Fruit fly (Drosophila melanogaster) whole organism, wandering third instar larva: Measurements from ENCODE around the gene CG1896.

Source experiments
- Abd-B ChIP-seq: fragments of >200 bp; optimal IDR thresholded peaks from 2 replicates; lab custom pipeline; 2017; ENCODE audit warnings: missing biosample characterization, missing genetic modification characterization
- CG32264 ChIP-seq: fragments of 200-800 bp; sonication (Bioruptor generic); optimal IDR thresholded peaks from 2 replicates; lab custom pipeline; 2016; ENCODE audit warnings: missing biosample characterization, missing genetic modification characterization
- CG9705 ChIP-seq: fragments of 200-800 bp; sonication (Bioruptor generic); optimal IDR thresholded peaks from 2 replicates; lab custom pipeline; 2018; ENCODE audit warnings: missing biosample characterization, mild to moderate bottlenecking, missing genetic modification characterization
- CrebA ChIP-seq: fragments of 200-800 bp; sonication (Bioruptor generic); optimal IDR thresholded peaks from 2 replicates; lab custom pipeline; 2016; ENCODE audit warnings: missing biosample characterization, mild to moderate bottlenecking, missing genetic modification characterization, borderline replicate concordance
- Dfd ChIP-seq: fragments of >200 bp; optimal IDR thresholded peaks from 2 replicates; lab custom pipeline; 2017; ENCODE audit warnings: missing biosample characterization, missing genetic modification characterization
- Dif ChIP-seq: fragments of 200-275, 200-300 bp; sonication (Bioruptor generic); optimal IDR thresholded peaks from 2 replicates; lab custom pipeline; 2018; ENCODE audit warnings: missing biosample characterization, missing genetic modification characterization; ENCODE audit not compliant: partially characterized antibody
- GATAd ChIP-seq: sonication (Bioruptor generic); optimal IDR thresholded peaks from 2 replicates; lab custom pipeline; 2016; ENCODE audit warnings: missing biosample characterization, missing genetic modification characterization
- HLH106 ChIP-seq: fragments of 200-800 bp; optimal IDR thresholded peaks from 3 replicates; lab custom pipeline; 2019; ENCODE audit warnings: missing biosample characterization, mild to moderate bottlenecking, missing genetic modification characterization, moderate library complexity
- Hr78 ChIP-seq: fragments of >200 bp; optimal IDR thresholded peaks from 2 replicates; lab custom pipeline; 2017; ENCODE audit warnings: missing biosample characterization, missing genetic modification characterization
- Hr83 ChIP-seq: fragments of 200-300 bp; sonication (Bioruptor generic); optimal IDR thresholded peaks from 2 replicates; lab custom pipeline; 2016; ENCODE audit warnings: missing biosample characterization, mild to moderate bottlenecking, missing genetic modification characterization, moderate library complexity; ENCODE audit not compliant: poor library complexity, severe bottlenecking
- Jra ChIP-seq: sonication (Bioruptor generic); optimal IDR thresholded peaks from 2 replicates; lab custom pipeline; 2016; ENCODE audit warnings: missing biosample characterization, missing genetic modification characterization
- Mio ChIP-seq: sonication (Bioruptor generic); optimal IDR thresholded peaks from 2 replicates; lab custom pipeline; 2016; ENCODE audit warnings: missing biosample characterization, missing genetic modification characterization
- OdsH ChIP-seq: fragments of 200-800 bp; sonication (Bioruptor generic); optimal IDR thresholded peaks from 2 replicates; lab custom pipeline; 2016; ENCODE audit warnings: missing biosample characterization, mild to moderate bottlenecking, missing genetic modification characterization
- Rel ChIP-seq, 2 experiments: fragments of 200-800 bp; sonication (Bioruptor generic) in 1 of 2; optimal IDR thresholded peaks; 2 replicates in 1 of 2; 3 replicates in 1 of 2; lab custom pipeline; 2016 to 2019; ENCODE audit warnings: mild to moderate bottlenecking in 2 of 2, missing biosample characterization in 2 of 2, missing genetic modification characterization in 2 of 2, moderate library complexity in 1 of 2
- Sp1 ChIP-seq: fragments of 200-800 bp; sonication (Bioruptor generic); optimal IDR thresholded peaks from 3 replicates; lab custom pipeline; 2019; ENCODE audit warnings: missing biosample characterization, mild to moderate bottlenecking, missing genetic modification characterization, moderate library complexity
- Vsx2 ChIP-seq: fragments of 200-300, 225-300 bp; sonication (Bioruptor generic); optimal IDR thresholded peaks from 2 replicates; lab custom pipeline; 2018; ENCODE audit warnings: missing biosample characterization, missing genetic modification characterization; ENCODE audit not compliant: partially characterized antibody
- brk ChIP-seq: fragments of 200-800 bp; sonication (Bioruptor generic); optimal IDR thresholded peaks from 2 replicates; lab custom pipeline; 2016; ENCODE audit warnings: missing biosample characterization, mild to moderate bottlenecking, missing genetic modification characterization
- dl ChIP-seq, 2 experiments: fragments of 175-275, 200-275 bp in 1 of 2; fragments of 200-275 bp in 1 of 2; sonication (Bioruptor generic); optimal IDR thresholded peaks; lab custom pipeline; 2018; ENCODE audit warnings: mild to moderate bottlenecking in 2 of 2, missing biosample characterization in 2 of 2, missing genetic modification characterization in 2 of 2, moderate library complexity in 2 of 2; ENCODE audit not compliant: partially characterized antibody in 2 of 2, insufficient read depth in 1 of 2
- dmrt93B ChIP-seq: fragments of 200-800 bp; sonication (Bioruptor generic); optimal IDR thresholded peaks from 2 replicates; lab custom pipeline; 2018; ENCODE audit warnings: missing biosample characterization, mild to moderate bottlenecking, missing genetic modification characterization
- dsf ChIP-seq: sonication (Bioruptor generic); optimal IDR thresholded peaks from 2 replicates; lab custom pipeline; 2016; ENCODE audit warnings: missing biosample characterization, missing genetic modification characterization, borderline replicate concordance
- ey ChIP-seq: fragments of 200-800 bp; sonication (Bioruptor generic); optimal IDR thresholded peaks from 2 replicates; lab custom pipeline; 2016; ENCODE audit warnings: missing biosample characterization, missing genetic modification characterization
- foxo ChIP-seq, 2 experiments: fragments of 200-800 bp; sonication (Bioruptor generic); optimal IDR thresholded peaks; 2 replicates in 1 of 2; 3 replicates in 1 of 2; lab custom pipeline; 2016 to 2017; ENCODE audit warnings: missing biosample characterization in 2 of 2, missing genetic modification characterization in 2 of 2
- fru ChIP-seq: fragments of 200-800 bp; sonication (Bioruptor generic); optimal IDR thresholded peaks from 3 replicates; lab custom pipeline; 2016; ENCODE audit warnings: missing biosample characterization, mild to moderate bottlenecking, missing genetic modification characterization
- h ChIP-seq: fragments of 200-800 bp; sonication (Bioruptor generic); optimal IDR thresholded peaks from 3 replicates; lab custom pipeline; 2016; ENCODE audit warnings: missing biosample characterization, mild to moderate bottlenecking, missing genetic modification characterization
- jim ChIP-seq: fragments of 175-275, 200-325 bp; sonication (Bioruptor generic); optimal IDR thresholded peaks from 2 replicates; lab custom pipeline; 2016; ENCODE audit warnings: missing biosample characterization, mild to moderate bottlenecking, missing genetic modification characterization
- lola ChIP-seq: fragments of >200 bp; optimal IDR thresholded peaks from 2 replicates; lab custom pipeline; 2017; ENCODE audit warnings: missing biosample characterization, missing genetic modification characterization
- pan ChIP-seq: fragments of >200 bp; optimal IDR thresholded peaks from 2 replicates; lab custom pipeline; 2017
- psq ChIP-seq: fragments of 200-800 bp; sonication (Bioruptor generic); optimal IDR thresholded peaks from 3 replicates; lab custom pipeline; 2017; ENCODE audit warnings: missing biosample characterization, mild to moderate bottlenecking, missing genetic modification characterization, moderate library complexity
- rgr ChIP-seq: fragments of 200-800 bp; sonication (Bioruptor generic); optimal IDR thresholded peaks from 3 replicates; lab custom pipeline; 2016; ENCODE audit warnings: missing biosample characterization, mild to moderate bottlenecking, missing genetic modification characterization
- sage ChIP-seq: fragments of 200-800 bp; sonication (Bioruptor generic); optimal IDR thresholded peaks from 2 replicates; lab custom pipeline; 2016; ENCODE audit warnings: missing biosample characterization, mild to moderate bottlenecking, missing genetic modification characterization
- tai ChIP-seq: sonication (Bioruptor generic); optimal IDR thresholded peaks from 2 replicates; lab custom pipeline; 2016; ENCODE audit warnings: missing biosample characterization, missing genetic modification characterization

Gene CG1896

DNA sequence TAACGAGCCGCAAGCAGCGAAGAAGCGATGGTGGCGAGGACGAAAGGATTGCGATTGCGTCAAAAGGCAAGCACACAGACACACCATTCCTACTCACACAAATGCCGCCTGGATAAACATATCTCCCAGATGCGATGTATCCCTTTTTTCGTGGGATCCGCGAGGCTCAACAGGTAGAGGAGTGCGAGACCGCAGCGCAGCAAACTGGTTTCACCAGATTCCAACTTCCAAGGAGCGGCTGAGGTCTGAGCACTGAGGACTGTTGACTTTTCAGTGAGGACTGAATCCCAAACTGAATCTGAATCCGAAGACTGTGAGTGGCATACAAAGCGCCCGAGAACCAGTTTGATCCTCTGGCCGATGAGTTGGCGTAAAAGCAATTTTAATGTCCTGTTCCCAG, 42.1 kb upstream of the CG1896 start:
- TF ChIP-seq Jra (GFP tag; lab: Kevin White, UChicago) (no peak), h (peak; percentile 14), Sp1 (GFP tag; lab: Kevin White, UChicago) (peak; percentile 49), foxo (GFP tag; optimal IDR thresholded peaks at IDR 0.05; lab: Kevin White, UChicago) (peak in 1 of 2 experiments; percentile 2), brk (GFP tag; lab: Kevin White, UChicago) (peak; percentile 30), Vsx2 (GFP tag; lab: Kevin White, UChicago) (peak; percentile 47), Rel (GFP tag; optimal IDR thresholded peaks at IDR 0.05; lab: Kevin White, UChicago) (no peak), Rel (tag; optimal IDR thresholded peaks at IDR 0.05; lab: Kevin White, UChicago) (peak; percentile 39), HLH106 (tag; lab: Kevin White, UChicago) (peak; percentile 12), CG9705 (GFP tag; lab: Kevin White, UChicago) (peak; percentile 16), Dif (GFP tag; lab: Kevin White, UChicago) (peak; percentile 27), jim (GFP tag; lab: Kevin White, UChicago) (no peak), psq (peak; percentile 29), fru (GFP tag; lab: Kevin White, UChicago) (peak; percentile 66), Hr83 (GFP tag; lab: Kevin White, UChicago) (peak; percentile 27), dl (GFP tag; optimal IDR thresholded peaks at IDR 0.05; lab: Kevin White, UChicago; ENCODE audit: insufficient read depth in 1 of 2, partially characterized antibody in 2 of 2) (no peak)

DNA sequence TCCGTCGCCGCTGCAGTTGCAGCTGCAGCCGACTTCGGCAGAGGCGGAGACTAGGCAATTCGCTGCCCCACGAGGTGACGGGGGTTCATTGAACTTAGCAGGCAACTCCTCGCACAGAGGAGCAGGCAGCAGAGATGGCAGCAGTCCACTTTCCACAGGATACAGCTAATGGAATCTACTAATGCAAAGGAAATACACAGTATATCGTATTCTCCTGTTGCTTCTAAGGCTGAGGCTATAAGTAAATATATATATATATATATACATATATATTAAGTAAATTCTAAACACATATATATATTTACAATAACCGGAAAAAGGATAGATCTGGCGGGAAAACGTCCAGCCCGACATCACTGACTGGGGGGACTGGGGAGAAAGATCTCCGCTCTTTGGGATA, 40.7 kb upstream of the CG1896 start:
- TF ChIP-seq lola (GFP tag; lab: Kevin White, UChicago): no peak
- TF ChIP-seq GATAd: no peak
- TF ChIP-seq CG32264: no peak
- no peak for TF ChIP-seq fru (GFP tag; lab: Kevin White, UChicago)
- no peak for TF ChIP-seq brk (GFP tag; lab: Kevin White, UChicago)
- no peak for TF ChIP-seq dsf (GFP tag; lab: Kevin White, UChicago)
- no peak for TF ChIP-seq CG9705 (GFP tag; lab: Kevin White, UChicago)
- TF ChIP-seq Dfd: no peak
- TF ChIP-seq CrebA (GFP tag; lab: Kevin White, UChicago): no peak
- TF ChIP-seq h: no peak
- TF ChIP-seq, all 38 proteins: peak for 0

DNA sequence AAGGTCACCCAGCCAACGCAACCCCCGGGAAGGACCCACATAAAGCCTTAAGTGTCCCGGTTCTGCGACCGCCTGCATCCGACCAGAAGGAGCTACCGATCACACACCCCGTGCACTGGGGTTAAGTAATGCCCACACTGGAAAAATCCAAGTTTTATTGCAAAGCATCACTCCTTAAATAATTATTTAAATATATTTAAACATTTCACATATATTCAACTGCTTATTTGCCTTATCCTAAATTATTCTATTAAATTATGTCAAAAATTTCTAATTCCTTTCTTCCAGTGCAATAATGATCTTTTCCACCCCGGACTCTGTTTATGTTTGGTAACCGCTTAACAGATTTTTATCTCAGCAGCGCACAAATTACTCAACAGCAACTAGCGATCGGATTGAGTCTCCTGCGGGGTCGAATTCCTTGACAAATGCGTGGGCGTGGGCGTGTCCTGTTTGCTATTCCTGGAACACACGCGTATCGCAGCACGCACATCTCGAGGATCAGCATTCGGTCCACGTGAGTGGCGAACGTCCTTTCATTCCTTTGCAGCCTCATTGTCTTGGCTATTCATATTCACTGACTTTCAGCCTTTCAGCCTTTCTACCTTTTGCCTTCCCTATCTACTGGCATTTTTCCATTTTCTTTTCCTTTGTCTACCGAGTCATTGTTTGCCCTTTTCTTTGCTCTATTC, 39.4 kb upstream of the CG1896 start:
- no peak for TF ChIP-seq Hr78 (GFP tag; lab: Kevin White, UChicago)

DNA sequence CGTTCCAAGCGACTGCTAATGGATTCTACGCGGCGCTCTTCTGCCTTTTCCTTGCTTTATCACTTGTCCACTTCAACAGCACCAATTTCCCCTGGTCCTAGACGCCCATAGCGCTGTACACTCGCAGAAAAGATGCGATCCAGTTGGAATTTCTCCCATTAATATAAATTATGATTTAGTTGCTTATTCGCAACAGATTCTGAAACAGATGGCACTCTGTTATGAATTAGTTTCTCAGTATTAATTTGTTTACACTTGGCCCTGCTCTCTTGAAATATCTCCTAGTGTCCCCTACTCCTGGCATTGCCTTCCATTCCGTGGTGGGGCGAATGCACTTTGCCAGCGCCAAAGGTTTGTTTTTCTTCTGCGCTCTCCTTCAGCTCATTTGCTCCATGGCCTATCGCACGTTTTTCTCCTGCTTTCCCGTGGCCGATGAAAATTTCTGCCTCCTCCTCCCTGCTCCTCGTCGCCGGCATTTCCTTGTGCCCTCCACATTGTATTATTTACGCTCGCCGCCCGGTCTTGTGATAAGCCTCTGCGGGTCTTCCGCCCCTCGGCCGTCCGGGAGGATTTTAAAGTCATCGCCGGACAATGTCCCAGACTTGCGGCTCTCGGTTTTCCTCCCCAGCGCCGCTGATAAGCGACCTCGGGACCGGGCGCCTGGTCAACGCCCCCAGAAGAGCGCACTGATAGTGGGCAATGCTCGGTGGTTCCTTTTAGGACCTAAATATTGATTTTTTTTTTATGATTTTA, 37.8 kb upstream of the CG1896 start:
- TF ChIP-seq tai (GFP tag; lab: Kevin White, UChicago): no peak
- TF ChIP-seq HLH106 (tag; lab: Kevin White, UChicago): no peak
- TF ChIP-seq Dif (GFP tag; lab: Kevin White, UChicago): no peak
- no peak for TF ChIP-seq Hr78 (GFP tag; lab: Kevin White, UChicago)
- no peak for TF ChIP-seq Rel (GFP tag; optimal IDR thresholded peaks at IDR 0.05; lab: Kevin White, UChicago)
- no peak for TF ChIP-seq Rel (tag; optimal IDR thresholded peaks at IDR 0.05; lab: Kevin White, UChicago)
- TF ChIP-seq Dfd: no peak
- no peak for TF ChIP-seq fru (GFP tag; lab: Kevin White, UChicago)
- no peak for TF ChIP-seq foxo (GFP tag; optimal IDR thresholded peaks at IDR 0.05; lab: Kevin White, UChicago)
- TF ChIP-seq Mio (GFP tag; lab: Kevin White, UChicago): no peak
- TF ChIP-seq OdsH (GFP tag; lab: Kevin White, UChicago): no peak
- TF ChIP-seq CG9705 (GFP tag; lab: Kevin White, UChicago): no peak
- TF ChIP-seq pan (lab: Kevin White, UChicago): no peak
- TF ChIP-seq Vsx2 (GFP tag; lab: Kevin White, UChicago): no peak
- no peak for TF ChIP-seq jim (GFP tag; lab: Kevin White, UChicago)
- TF ChIP-seq sage: no peak

DNA sequence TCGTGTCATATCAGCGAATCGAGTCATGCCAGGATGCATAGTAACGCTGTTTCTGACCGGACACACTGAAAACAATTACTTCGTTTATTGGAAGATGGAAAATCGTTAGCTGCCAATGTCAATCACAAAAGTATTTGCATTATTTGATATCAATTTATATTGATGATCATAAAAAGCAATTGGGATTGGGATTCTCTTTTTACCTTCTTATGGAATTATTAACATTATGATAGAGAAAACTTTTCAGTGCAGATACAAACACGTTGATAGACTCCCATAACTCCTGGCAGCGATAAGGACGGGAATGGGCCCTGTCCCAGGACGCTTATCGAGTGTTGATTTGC, 37.2 kb upstream of the CG1896 start:
- no peak for TF ChIP-seq Rel (GFP tag; optimal IDR thresholded peaks at IDR 0.05; lab: Kevin White, UChicago)
- TF ChIP-seq Rel (tag; optimal IDR thresholded peaks at IDR 0.05; lab: Kevin White, UChicago): no peak
- no peak for TF ChIP-seq dmrt93B (GFP tag; lab: Kevin White, UChicago)
- no peak for TF ChIP-seq fru (GFP tag; lab: Kevin White, UChicago)
- no peak for TF ChIP-seq OdsH (GFP tag; lab: Kevin White, UChicago)
- no peak for TF ChIP-seq ey (GFP tag; lab: Kevin White, UChicago)
- TF ChIP-seq CG9705 (GFP tag; lab: Kevin White, UChicago): no peak
- TF ChIP-seq psq: no peak
- no peak for TF ChIP-seq rgr (GFP tag; lab: Kevin White, UChicago)
- TF ChIP-seq Abd-B: no peak
